Worm (Caenorhabditis elegans) whole organism, L4 larva: ENCODE measurements around the gene C32D5.4.
A peak's percentile ranks its signal among the peaks of the same experiment; 100 is the strongest.

ENCODE experiments used
- D1046.2 ChIP-seq: fragments of 200-800 bp; sonication (Bioruptor generic); IDR thresholded peaks from 2 replicates; pipeline ENCODE4 v1.3.6; 2022; ENCODE audit warnings: missing genetic modification characterization, missing compliant biosample characterization
- F26F4.8 ChIP-seq: fragments of 200-800 bp; sonication (Bioruptor generic); conservative IDR thresholded peaks from 2 replicates; pipeline ENCODE4 v1.3.6; 2022; ENCODE audit warnings: missing genetic modification characterization, missing compliant biosample characterization
- F37D6.2 ChIP-seq: sonication (generic microtip); optimal IDR thresholded peaks from 2 replicates; lab custom pipeline; 2016; ENCODE audit warnings: mild to moderate bottlenecking, missing genetic modification characterization, missing compliant biosample characterization
- T26A8.4 ChIP-seq: fragments of 200-800 bp; sonication (Bioruptor generic); IDR thresholded peaks from 2 replicates; pipeline ENCODE4 v1.3.6; 2022; ENCODE audit warnings: missing genetic modification characterization, missing compliant biosample characterization
- ZK546.5 ChIP-seq, 2 experiments: sonication (generic microtip); optimal IDR thresholded peaks; 2 replicates each; lab custom pipeline; 2017; ENCODE audit warnings: missing biosample characterization in 2 of 2, missing genetic modification characterization in 2 of 2
- aha-1 ChIP-seq: fragments of 150-350 bp; peaks from one replicate; lab custom pipeline; 2014; ENCODE audit warnings: missing biosample characterization, missing genetic modification characterization
- aly-2 ChIP-seq: sonication (generic microtip); optimal IDR thresholded peaks from 2 replicates; lab custom pipeline; 2018; ENCODE audit warnings: missing biosample characterization, missing genetic modification characterization
- attf-4 ChIP-seq: sonication (generic microtip); optimal IDR thresholded peaks from 3 replicates; lab custom pipeline; 2017; ENCODE audit warnings: missing biosample characterization, missing genetic modification characterization
- ceh-28 ChIP-seq: fragments of 150-350 bp; optimal IDR thresholded peaks from 2 replicates; lab custom pipeline; 2014; ENCODE audit warnings: missing biosample characterization, missing genetic modification reagents, missing genetic modification characterization
- ceh-44 ChIP-seq: fragments of 200-800 bp; sonication (Bioruptor generic); IDR thresholded peaks from 2 replicates; pipeline ENCODE4 v1.3.6; 2022; ENCODE audit warnings: missing genetic modification reagents, missing genetic modification characterization, missing compliant biosample characterization
- ceh-62 ChIP-seq: sonication (generic microtip); optimal IDR thresholded peaks from 2 replicates; lab custom pipeline; 2017; ENCODE audit warnings: missing biosample characterization, missing genetic modification characterization
- ceh-82 ChIP-seq: sonication (generic microtip); optimal IDR thresholded peaks from 2 replicates; lab custom pipeline; 2017; ENCODE audit warnings: missing biosample characterization, missing genetic modification characterization
- ces-1 ChIP-seq: fragments of 150-350 bp; sonication (generic microtip); optimal IDR thresholded peaks from 4 replicates; lab custom pipeline; 2014; ENCODE audit warnings: missing biosample characterization, missing genetic modification reagents, missing genetic modification characterization
- cey-2 ChIP-seq: sonication (generic microtip); optimal IDR thresholded peaks from 3 replicates; lab custom pipeline; 2017; ENCODE audit warnings: missing genetic modification characterization, mild to moderate bottlenecking, missing compliant biosample characterization, antibody characterized with exemption, borderline replicate concordance; ENCODE audit not compliant: insufficient read depth
- dmd-6 ChIP-seq: fragments of 200-800 bp; sonication (Bioruptor generic); IDR thresholded peaks from 2 replicates; pipeline ENCODE4 v1.3.6; 2022; ENCODE audit warnings: missing genetic modification reagents, missing genetic modification characterization, missing compliant biosample characterization
- dpl-1 ChIP-seq: fragments of 150-350 bp; optimal IDR thresholded peaks from 2 replicates; lab custom pipeline; 2014; ENCODE audit warnings: missing biosample characterization, missing genetic modification reagents, missing genetic modification characterization
- duxl-1 ChIP-seq: sonication (generic microtip); optimal IDR thresholded peaks from 2 replicates; lab custom pipeline; 2016; ENCODE audit warnings: mild to moderate bottlenecking, missing genetic modification characterization, moderate library complexity, missing compliant biosample characterization; ENCODE audit not compliant: poor library complexity
- dve-1 ChIP-seq: sonication (generic microtip); optimal IDR thresholded peaks from 2 replicates; lab custom pipeline; 2017; ENCODE audit warnings: antibody characterized with exemption, mild to moderate bottlenecking, missing genetic modification characterization, missing compliant biosample characterization; ENCODE audit not compliant: insufficient read depth
- hif-1 ChIP-seq, 2 experiments: sonication (generic microtip); optimal IDR thresholded peaks; 2 replicates each; lab custom pipeline; 2016 to 2017; ENCODE audit warnings: missing compliant biosample characterization in 2 of 2, missing genetic modification characterization in 2 of 2, missing genetic modification reagents in 2 of 2, missing genotype in 2 of 2, mild to moderate bottlenecking in 1 of 2
- hlh-30 ChIP-seq: sonication (generic microtip); optimal IDR thresholded peaks from 2 replicates; lab custom pipeline; 2017; ENCODE audit warnings: antibody characterized with exemption, mild to moderate bottlenecking, missing genetic modification characterization, missing compliant biosample characterization; ENCODE audit not compliant: insufficient read depth
- jun-1 ChIP-seq: fragments of 150-350 bp; optimal IDR thresholded peaks from 2 replicates; lab custom pipeline; 2014; ENCODE audit warnings: missing biosample characterization, missing genetic modification reagents, missing genetic modification characterization
- lin-29 ChIP-seq: fragments of 200-800 bp; sonication (Bioruptor generic); IDR thresholded peaks from 2 replicates; pipeline ENCODE4 v1.3.6; 2022; ENCODE audit warnings: missing genetic modification reagents, missing genetic modification characterization, missing compliant biosample characterization
- lin-38 ChIP-seq: fragments of 200-800 bp; sonication (Bioruptor generic); IDR thresholded peaks from 2 replicates; pipeline ENCODE4 v1.3.6; 2022; ENCODE audit warnings: missing genetic modification reagents, missing genetic modification characterization, missing compliant biosample characterization
- lsy-2 ChIP-seq, 2 experiments: fragments of 150-350 bp in 1 of 2; sonication (generic microtip) in 1 of 2; optimal IDR thresholded peaks; 2 replicates each; lab custom pipeline; 2014 to 2017; ENCODE audit warnings: missing biosample characterization in 2 of 2, missing genetic modification characterization in 2 of 2
- madf-5 ChIP-seq, 2 experiments: fragments of 200-800 bp; sonication (Bioruptor generic); IDR thresholded peaks; 2 replicates each; pipeline ENCODE4 v1.3.6; 2022; ENCODE audit warnings: missing compliant biosample characterization in 2 of 2, missing genetic modification characterization in 2 of 2
- mdl-1 ChIP-seq, 2 experiments: fragments of 150-350 bp in 1 of 2; sonication (generic microtip) in 1 of 2; optimal IDR thresholded peaks; 2 replicates each; lab custom pipeline; 2014 to 2017; ENCODE audit warnings: missing biosample characterization in 2 of 2, missing genetic modification characterization in 2 of 2
- mep-1 ChIP-seq: fragments of 150-350 bp; sonication (generic microtip); optimal IDR thresholded peaks from 3 replicates; lab custom pipeline; 2014; ENCODE audit warnings: missing biosample characterization, missing genetic modification characterization
- mes-2 ChIP-seq: sonication (generic microtip); optimal IDR thresholded peaks from 2 replicates; lab custom pipeline; 2016; ENCODE audit warnings: missing genotype, mild to moderate bottlenecking, missing genetic modification characterization, missing compliant biosample characterization; ENCODE audit not compliant: poor library complexity, severe bottlenecking
- mxl-2 ChIP-seq: fragments of 200-800 bp; sonication (Bioruptor generic); conservative IDR thresholded peaks from 2 replicates; pipeline ENCODE4 v1.3.6; 2022; ENCODE audit warnings: missing genetic modification reagents, missing genetic modification characterization, missing compliant biosample characterization
- nhr-111 ChIP-seq: fragments of 200-800 bp; sonication (Bioruptor generic); optimal IDR thresholded peaks from 2 replicates; lab custom pipeline; 2018; ENCODE audit warnings: mild to moderate bottlenecking, missing genetic modification characterization, missing compliant biosample characterization
- nhr-237 ChIP-seq: sonication (generic microtip); optimal IDR thresholded peaks from 2 replicates; lab custom pipeline; 2017; ENCODE audit warnings: missing biosample characterization, missing genetic modification characterization
- nhr-25 ChIP-seq: sonication (generic microtip); optimal IDR thresholded peaks from 2 replicates; lab custom pipeline; 2017; ENCODE audit warnings: missing genetic modification characterization, mild to moderate bottlenecking, missing compliant biosample characterization, antibody characterized with exemption, moderate library complexity, borderline replicate concordance; ENCODE audit not compliant: insufficient read depth
- nhr-6 ChIP-seq: fragments of 150-350 bp; optimal IDR thresholded peaks from 2 replicates; lab custom pipeline; 2014; ENCODE audit warnings: missing biosample characterization, missing genetic modification characterization
- nhr-76 ChIP-seq: fragments of 150-350 bp; optimal IDR thresholded peaks from 2 replicates; lab custom pipeline; 2014; ENCODE audit warnings: missing biosample characterization, missing genetic modification characterization
- nhr-77 ChIP-seq: fragments of 150-350 bp; optimal IDR thresholded peaks from 2 replicates; lab custom pipeline; 2014; ENCODE audit warnings: missing biosample characterization, missing genetic modification characterization
- pha-4 ChIP-seq, 2 experiments: fragments of 150-350 bp in 1 of 2; fragments of 200-800 bp in 1 of 2; sonication (Bioruptor generic) in 1 of 2; IDR thresholded peaks in 1 of 2; optimal IDR thresholded peaks in 1 of 2; 2 replicates each; pipeline versions ENCODE4 v1.3.6 to Lab custom; 2014 to 2022; ENCODE audit warnings: missing genetic modification characterization in 2 of 2, missing genetic modification reagents in 2 of 2, missing biosample characterization in 1 of 2, missing compliant biosample characterization in 1 of 2
- pqm-1 ChIP-seq: sonication (generic microtip); optimal IDR thresholded peaks from 2 replicates; lab custom pipeline; 2017; ENCODE audit warnings: missing biosample characterization, missing genetic modification characterization
- saeg-2 ChIP-seq: fragments of 200-800 bp; sonication (Bioruptor generic); IDR thresholded peaks from 2 replicates; pipeline ENCODE4 v1.3.6; 2022; ENCODE audit warnings: missing genetic modification reagents, missing genetic modification characterization, missing compliant biosample characterization
- set-16 ChIP-seq: fragments of 200-800 bp; sonication (Bioruptor generic); IDR thresholded peaks from 2 replicates; pipeline ENCODE4 v1.3.6; 2022; ENCODE audit warnings: missing genetic modification reagents, missing genetic modification characterization, missing compliant biosample characterization
- spr-3 ChIP-seq: fragments of 200-800 bp; sonication (Bioruptor generic); optimal IDR thresholded peaks from 2 replicates; lab custom pipeline; 2018; ENCODE audit warnings: mild to moderate bottlenecking, missing genetic modification characterization, missing compliant biosample characterization
- tag-97 ChIP-seq: fragments of 200-800 bp; sonication (Bioruptor generic); IDR thresholded peaks from 2 replicates; pipeline ENCODE4 v1.3.6; 2022; ENCODE audit warnings: missing genetic modification characterization, missing compliant biosample characterization
- unc-39 ChIP-seq: sonication (generic microtip); optimal IDR thresholded peaks from 2 replicates; lab custom pipeline; 2017; ENCODE audit warnings: missing biosample characterization, missing genetic modification characterization
- vab-7 ChIP-seq: fragments of 200-800 bp; sonication (Bioruptor generic); IDR thresholded peaks from 2 replicates; pipeline ENCODE4 v1.3.6; 2022; ENCODE audit warnings: missing genetic modification reagents, missing genetic modification characterization, missing compliant biosample characterization
- zag-1 ChIP-seq: fragments of 150-350 bp; optimal IDR thresholded peaks from 2 replicates; lab custom pipeline; 2014; ENCODE audit warnings: missing biosample characterization, missing genetic modification characterization
- zfp-2 ChIP-seq: sonication (generic microtip); optimal IDR thresholded peaks from 2 replicates; lab custom pipeline; 2016; ENCODE audit warnings: mild to moderate bottlenecking, missing genetic modification characterization, missing compliant biosample characterization
- zfp-3 ChIP-seq: fragments of 200-800 bp; sonication (Bioruptor generic); conservative IDR thresholded peaks from 2 replicates; pipeline ENCODE4 v1.3.6; 2022; ENCODE audit warnings: missing genetic modification reagents, missing genetic modification characterization, missing compliant biosample characterization
- zip-11 ChIP-seq: fragments of 200-800 bp; sonication (Bioruptor generic); IDR thresholded peaks from 2 replicates; pipeline ENCODE4 v1.3.6; 2022; ENCODE audit warnings: missing genetic modification characterization, missing compliant biosample characterization
- zip-2 ChIP-seq: fragments of 150-350 bp; optimal IDR thresholded peaks from 2 replicates; lab custom pipeline; 2014; ENCODE audit warnings: missing biosample characterization, missing genetic modification characterization
- ztf-11 ChIP-seq: fragments of 150-350 bp; optimal IDR thresholded peaks from 2 replicates; lab custom pipeline; 2014; ENCODE audit warnings: missing biosample characterization, missing genetic modification characterization

Gene C32D5.4

ce11 chrII:6345195-6346158 lies 22.6 kb upstream of the C32D5.4 start, which contains the start of gene C32D5.8 (continued):
- TF ChIP-seq lin-38 (GFP tag; lab: Robert Waterston, UW) = no peak
- TF ChIP-seq dmd-6 (GFP tag; lab: Robert Waterston, UW) = no peak
- no peak for TF ChIP-seq nhr-6
- TF ChIP-seq aha-1 = peak; percentile 92
- no peak for TF ChIP-seq unc-39 (tag; lab: Kevin White, UChicago)
- no peak for TF ChIP-seq nhr-76 (tag; lab: Kevin White, UChicago)
- no peak for TF ChIP-seq nhr-237 (tag; lab: Kevin White, UChicago)
- no peak for TF ChIP-seq nhr-111
- TF ChIP-seq lin-29 = no peak
- TF ChIP-seq zfp-3 (GFP tag; lab: Robert Waterston, UW) = no peak
- no peak for TF ChIP-seq zip-11 (GFP tag; lab: Robert Waterston, UW)
- no peak for TF ChIP-seq vab-7
- TF ChIP-seq zag-1 (tag; lab: Kevin White, UChicago) = no peak
- TF ChIP-seq nhr-77 = no peak
- no peak for TF ChIP-seq tag-97 (GFP tag; lab: Robert Waterston, UW)
- TF ChIP-seq nhr-25 (tag; lab: Kevin White, UChicago) = no peak
- no peak for TF ChIP-seq madf-5 (GFP tag; IDR thresholded peaks at IDR 0.05; lab: Robert Waterston, UW)
- no peak for TF ChIP-seq ceh-28
- no peak for TF ChIP-seq pha-4 (GFP tag; IDR thresholded peaks at IDR 0.05; lab: Robert Waterston, UW)
- no peak for TF ChIP-seq pha-4 (tag; optimal IDR thresholded peaks at IDR 0.05; lab: Kevin White, UChicago)
- TF ChIP-seq ztf-11 = no peak
- no peak for TF ChIP-seq jun-1 (tag; lab: Kevin White, UChicago)
- TF ChIP-seq D1046.2 (GFP tag; lab: Robert Waterston, UW) = no peak
- no peak for TF ChIP-seq set-16 (GFP tag; lab: Robert Waterston, UW)
- TF ChIP-seq mdl-1 (tag; optimal IDR thresholded peaks at IDR 0.05; lab: Kevin White, UChicago) = peak in 1 of 2 experiments; percentile 66
- peak; percentile 47 for TF ChIP-seq dve-1 (tag; lab: Kevin White, UChicago)
- TF ChIP-seq F37D6.2 = no peak
- no peak for TF ChIP-seq F26F4.8 (GFP tag; lab: Robert Waterston, UW)
- TF ChIP-seq spr-3 (GFP tag; lab: Kevin White, UChicago) = no peak
- no peak for TF ChIP-seq ZK546.5 (tag; optimal IDR thresholded peaks at IDR 0.05; lab: Kevin White, UChicago)
- no peak for TF ChIP-seq ces-1
- TF ChIP-seq aly-2 (tag; lab: Kevin White, UChicago) = no peak
- no peak for TF ChIP-seq ceh-82
- TF ChIP-seq dpl-1 (GFP tag; lab: Kevin White, UChicago) = no peak
- TF ChIP-seq duxl-1 (tag; lab: Kevin White, UChicago) = no peak
- no peak for TF ChIP-seq T26A8.4
- no peak for TF ChIP-seq lsy-2 (tag; optimal IDR thresholded peaks at IDR 0.05; lab: Kevin White, UChicago)
- no peak for TF ChIP-seq hif-1 (tag; optimal IDR thresholded peaks at IDR 0.05; lab: Kevin White, UChicago)
- TF ChIP-seq zfp-2 (tag; lab: Kevin White, UChicago) = no peak
- no peak for TF ChIP-seq mep-1
- TF ChIP-seq ceh-44 (GFP tag; lab: Robert Waterston, UW) = no peak
- no peak for TF ChIP-seq cey-2 (tag; lab: Kevin White, UChicago)
- no peak for TF ChIP-seq ceh-62 (tag; lab: Kevin White, UChicago)
- peak; percentile 75 for TF ChIP-seq hlh-30
- TF ChIP-seq mxl-2 = no peak
- no peak for TF ChIP-seq mes-2 (tag; lab: Kevin White, UChicago)
- TF ChIP-seq zip-2 (tag; lab: Kevin White, UChicago) = no peak
- peak; percentile 18 for TF ChIP-seq pqm-1 (tag; lab: Kevin White, UChicago)
- TF ChIP-seq attf-4 (tag; lab: Kevin White, UChicago) = no peak
- TF ChIP-seq saeg-2 (GFP tag; lab: Robert Waterston, UW) = no peak
